Fruit fly (Drosophila melanogaster) whole organism, embryonic: ENCODE results near the gene CG42699.
A peak's percentile ranks its signal among the peaks of the same experiment; 100 is the strongest.

ENCODE experiments used
- Adf1 ChIP-seq: fragments of 200-800 bp; sonication (Bioruptor generic); IDR thresholded peaks from 2 replicates; pipeline ENCODE4 v1.3.6; 2022; ENCODE audit warnings: missing biosample characterization, missing genetic modification characterization
- CG10431 ChIP-seq: fragments of 200-800 bp; sonication (Bioruptor generic); optimal IDR thresholded peaks from 3 replicates; lab custom pipeline; 2018; ENCODE audit warnings: missing biosample characterization, mild to moderate bottlenecking, missing genetic modification characterization
- CG10565 ChIP-seq: fragments of 200-800 bp; sonication (Bioruptor generic); optimal IDR thresholded peaks from 3 replicates; lab custom pipeline; 2016; ENCODE audit warnings: missing biosample characterization, mild to moderate bottlenecking, missing genetic modification characterization
- CG10654 ChIP-seq: fragments of 200-800 bp; sonication (Bioruptor generic); optimal IDR thresholded peaks from 2 replicates; lab custom pipeline; 2016; ENCODE audit warnings: missing biosample characterization, missing genetic modification characterization
- CG11696 ChIP-seq: fragments of 200-800 bp; sonication (Bioruptor generic); IDR thresholded peaks from 2 replicates; pipeline ENCODE4 v1.3.6; 2022; ENCODE audit warnings: missing biosample characterization, missing genetic modification characterization
- CG12391 ChIP-seq: fragments of 200-800 bp; sonication (Bioruptor generic); optimal IDR thresholded peaks from 3 replicates; lab custom pipeline; 2018; ENCODE audit warnings: missing biosample characterization, mild to moderate bottlenecking, missing genetic modification characterization, moderate library complexity
- CG14441 ChIP-seq: fragments of 200-800 bp; sonication (Bioruptor generic); IDR thresholded peaks from 2 replicates; pipeline ENCODE4 v1.3.6; 2022; ENCODE audit warnings: missing biosample characterization, missing genetic modification characterization
- CG14860 ChIP-seq: fragments of 200-800 bp; sonication (Bioruptor generic); IDR thresholded peaks from 3 replicates; pipeline ENCODE4 v1.3.6; 2022; ENCODE audit warnings: missing biosample characterization, missing genetic modification characterization; ENCODE audit not compliant: partially characterized antibody
- CG16815 ChIP-seq: fragments of 200-800 bp; sonication (Bioruptor generic); optimal IDR thresholded peaks from 3 replicates; lab custom pipeline; 2017; ENCODE audit warnings: missing biosample characterization, mild to moderate bottlenecking, missing genetic modification characterization
- CG17568 ChIP-seq: fragments of 200-800 bp; sonication (Bioruptor generic); optimal IDR thresholded peaks from 2 replicates; lab custom pipeline; 2018; ENCODE audit warnings: missing biosample characterization, mild to moderate bottlenecking, missing genetic modification characterization, moderate library complexity
- CG2129 ChIP-seq: fragments of 200-800 bp; sonication (Bioruptor generic); IDR thresholded peaks from 2 replicates; pipeline ENCODE4 v1.3.6; 2022; ENCODE audit warnings: missing biosample characterization, missing genetic modification characterization; ENCODE audit not compliant: partially characterized antibody
- CG2712 ChIP-seq: fragments of 200-800 bp; optimal IDR thresholded peaks from 3 replicates; lab custom pipeline; 2019; ENCODE audit warnings: missing biosample characterization, mild to moderate bottlenecking, missing genetic modification characterization, moderate library complexity
- CG2889 ChIP-seq: fragments of 200-800 bp; sonication (Bioruptor generic); IDR thresholded peaks from 3 replicates; pipeline ENCODE4 v1.3.6; 2022; ENCODE audit warnings: missing biosample characterization, missing genetic modification characterization
- CG30403 ChIP-seq: fragments of 200-800 bp; sonication (Bioruptor generic); optimal IDR thresholded peaks from 3 replicates; lab custom pipeline; 2016; ENCODE audit warnings: missing biosample characterization, missing genetic modification characterization
- CG31388 ChIP-seq: fragments of 200-800 bp; sonication (Bioruptor generic); optimal IDR thresholded peaks from 2 replicates; lab custom pipeline; 2016; ENCODE audit warnings: missing biosample characterization, missing genetic modification characterization
- CG34422 ChIP-seq: fragments of 200-800 bp; sonication (Bioruptor generic); IDR thresholded peaks from 3 replicates; pipeline ENCODE4 v1.3.6; 2022; ENCODE audit warnings: missing biosample characterization, missing genetic modification characterization
- CG4282 ChIP-seq: fragments of 200-800 bp; sonication (Bioruptor generic); optimal IDR thresholded peaks from 2 replicates; lab custom pipeline; 2016; ENCODE audit warnings: missing biosample characterization, missing genetic modification characterization
- CG4360 ChIP-seq: fragments of 200-800 bp; sonication (Bioruptor generic); IDR thresholded peaks from 2 replicates; pipeline ENCODE4 v1.3.6; 2022; ENCODE audit warnings: missing biosample characterization, missing genetic modification characterization
- CG4730 ChIP-seq: fragments of 200-800 bp; sonication (Bioruptor generic); IDR thresholded peaks from 2 replicates; pipeline ENCODE4 v1.3.6; 2022; ENCODE audit warnings: missing biosample characterization, missing genetic modification characterization
- CG7357 ChIP-seq: fragments of 200-800 bp; sonication (Bioruptor generic); IDR thresholded peaks from 3 replicates; pipeline ENCODE4 v1.3.6; 2022; ENCODE audit warnings: missing biosample characterization, missing genetic modification characterization
- CG7839 ChIP-seq: fragments of 200-800 bp; sonication (Bioruptor generic); optimal IDR thresholded peaks from 3 replicates; lab custom pipeline; 2018; ENCODE audit warnings: missing biosample characterization, mild to moderate bottlenecking, missing genetic modification characterization, moderate library complexity
- CG7963 ChIP-seq: fragments of 200-800 bp; sonication (Bioruptor generic); IDR thresholded peaks from 3 replicates; pipeline ENCODE4 v1.3.6; 2022; ENCODE audit warnings: missing biosample characterization, missing genetic modification characterization; ENCODE audit not compliant: partially characterized antibody
- Chrac-16 ChIP-seq: fragments of 200-800 bp; sonication (Bioruptor generic); optimal IDR thresholded peaks from 3 replicates; lab custom pipeline; 2016; ENCODE audit warnings: missing biosample characterization, missing genetic modification characterization
- CoRest ChIP-seq: fragments of 200-800 bp; sonication (Bioruptor generic); optimal IDR thresholded peaks from 3 replicates; lab custom pipeline; 2018; ENCODE audit warnings: missing biosample characterization, mild to moderate bottlenecking, missing genetic modification characterization, moderate library complexity
- Dek ChIP-seq: fragments of 200-800 bp; sonication (Bioruptor generic); optimal IDR thresholded peaks from 3 replicates; lab custom pipeline; 2019; ENCODE audit warnings: missing biosample characterization, mild to moderate bottlenecking, missing genetic modification characterization, moderate library complexity
- E2f2 ChIP-seq: fragments of 200-800 bp; sonication (Bioruptor generic); IDR thresholded peaks from 2 replicates; pipeline ENCODE4 v1.3.6; 2022; ENCODE audit warnings: missing biosample characterization, missing genetic modification characterization
- Fer1 ChIP-seq: fragments of 200-800 bp; sonication (Bioruptor generic); optimal IDR thresholded peaks from 2 replicates; lab custom pipeline; 2017; ENCODE audit warnings: missing biosample characterization, mild to moderate bottlenecking, missing genetic modification characterization
- MESR4 ChIP-seq: fragments of 200-800 bp; sonication (Bioruptor generic); optimal IDR thresholded peaks from 2 replicates; lab custom pipeline; 2018; ENCODE audit warnings: missing biosample characterization, mild to moderate bottlenecking, missing genetic modification characterization, moderate library complexity
- Optix ChIP-seq: fragments of 200-800 bp; sonication (Bioruptor generic); IDR thresholded peaks from 3 replicates; pipeline ENCODE4 v1.3.6; 2022; ENCODE audit warnings: missing biosample characterization, missing genetic modification characterization
- Taf1 ChIP-seq: fragments of 200-800 bp; sonication (Bioruptor generic); IDR thresholded peaks from 2 replicates; pipeline ENCODE4 v1.3.6; 2022; ENCODE audit warnings: missing biosample characterization, missing genetic modification characterization
- btn ChIP-seq: fragments of 200-800 bp; sonication (Bioruptor generic); optimal IDR thresholded peaks from 2 replicates; lab custom pipeline; 2016; ENCODE audit warnings: missing biosample characterization, missing genetic modification characterization
- dmrt99B ChIP-seq: fragments of 200-800 bp; sonication (Bioruptor generic); optimal IDR thresholded peaks from 2 replicates; lab custom pipeline; 2018; ENCODE audit warnings: missing biosample characterization, mild to moderate bottlenecking, missing genetic modification characterization, moderate library complexity
- fd96Cb ChIP-seq: fragments of 200-800 bp; sonication (Bioruptor generic); optimal IDR thresholded peaks from 2 replicates; lab custom pipeline; 2018; ENCODE audit warnings: missing biosample characterization, mild to moderate bottlenecking, missing genetic modification characterization, moderate library complexity
- gsb ChIP-seq: fragments of 200-800 bp; sonication (Bioruptor generic); IDR thresholded peaks from 2 replicates; pipeline ENCODE4 v1.3.6; 2022; ENCODE audit warnings: missing biosample characterization, missing genetic modification characterization
- hkb ChIP-seq, 2 experiments: fragments of 200-800 bp in 1 of 2; fragments of >200 bp in 1 of 2; sonication (Bioruptor generic) in 1 of 2; IDR thresholded peaks in 1 of 2; optimal IDR thresholded peaks in 1 of 2; 2 replicates each; pipeline versions ENCODE4 v1.3.6 to Lab custom; 2017 to 2022; ENCODE audit warnings: missing biosample characterization in 1 of 2, missing genetic modification characterization in 1 of 2
- insv ChIP-seq, 2 experiments: fragments of 200-800 bp; sonication (Bioruptor generic); optimal IDR thresholded peaks; 3 replicates each; lab custom pipeline; 2016 to 2018; ENCODE audit warnings: missing biosample characterization in 2 of 2, missing genetic modification characterization in 2 of 2
- jigr1 ChIP-seq: fragments of 200-800 bp; sonication (Bioruptor generic); IDR thresholded peaks from 3 replicates; pipeline ENCODE4 v1.3.6; 2022; ENCODE audit warnings: missing biosample characterization, missing genetic modification characterization
- nmo ChIP-seq: fragments of 200-800 bp; sonication (Bioruptor generic); optimal IDR thresholded peaks from 2 replicates; lab custom pipeline; 2018; ENCODE audit warnings: missing biosample characterization, mild to moderate bottlenecking, missing genetic modification characterization, moderate library complexity
- pita ChIP-seq: fragments of 200-800 bp; sonication (Bioruptor generic); optimal IDR thresholded peaks from 2 replicates; lab custom pipeline; 2017; ENCODE audit warnings: missing biosample characterization, mild to moderate bottlenecking, missing genetic modification characterization
- prd ChIP-seq, 3 experiments: fragments of >200 bp in 2 of 3; fragments of 200-800 bp in 1 of 3; sonication (Bioruptor generic) in 1 of 3; optimal IDR thresholded peaks in 2 of 3; IDR thresholded peaks in 1 of 3; 2 replicates in 2 of 3; 3 replicates in 1 of 3; pipeline versions ENCODE4 v1.3.6 to Lab custom; 2017 to 2022; ENCODE audit warnings: missing biosample characterization in 1 of 3, missing genetic modification characterization in 1 of 3
- scrt ChIP-seq: fragments of 200-800 bp; sonication (Bioruptor generic); optimal IDR thresholded peaks from 2 replicates; lab custom pipeline; 2018; ENCODE audit warnings: missing biosample characterization, mild to moderate bottlenecking, missing genetic modification characterization, moderate library complexity
- seq ChIP-seq: fragments of 200-800 bp; sonication (Bioruptor generic); IDR thresholded peaks from 2 replicates; pipeline ENCODE4 v1.3.6; 2022; ENCODE audit warnings: missing biosample characterization, missing genetic modification characterization
- sob ChIP-seq: fragments of 200-800 bp; sonication (Bioruptor generic); IDR thresholded peaks from 2 replicates; pipeline ENCODE4 v1.3.6; 2022; ENCODE audit warnings: missing biosample characterization, missing genetic modification characterization
- tin ChIP-seq: fragments of 200-800 bp; sonication (Bioruptor generic); optimal IDR thresholded peaks from 3 replicates; lab custom pipeline; 2016; ENCODE audit warnings: missing biosample characterization, missing genetic modification characterization
- tx ChIP-seq: fragments of 200-800 bp; sonication (Bioruptor generic); optimal IDR thresholded peaks from 2 replicates; lab custom pipeline; 2016; ENCODE audit warnings: missing biosample characterization, missing genetic modification characterization
- usp ChIP-seq: fragments of >200 bp; optimal IDR thresholded peaks from 2 replicates; lab custom pipeline; 2017; ENCODE audit warnings: missing biosample characterization, missing genetic modification characterization
- zfh2 ChIP-seq: fragments of 200-800 bp; sonication (Bioruptor generic); optimal IDR thresholded peaks from 2 replicates; lab custom pipeline; 2016; ENCODE audit warnings: missing biosample characterization, missing genetic modification characterization

The CG42699 gene

dm6 chrX:5764001-5764892, at the start of gene CG42699, which contains the start of gene MAPk-Ak2 (continued):
- peak; percentile 80 for TF ChIP-seq seq (GFP tag; lab: Robert Waterston, UW)
- TF ChIP-seq CG11696, result peak; percentile 62
- peak; percentile 40 for TF ChIP-seq tin (GFP tag; lab: Kevin White, UChicago)
- peak; percentile 56; the same call in 1 of the 2 replicates for TF ChIP-seq CG14441 (GFP tag; lab: Robert Waterston, UW)
- no peak for TF ChIP-seq prd (optimal IDR thresholded peaks at IDR 0.05; lab: Kevin White, UChicago)
- peak; percentile 48; the same call in 2 of the 3 replicates for TF ChIP-seq prd (GFP tag; IDR thresholded peaks at IDR 0.05; lab: Robert Waterston, UW)
- TF ChIP-seq gsb, result 0 out of 2 replicates have a peak, but pooled peaks have one; percentile 36
- TF ChIP-seq E2f2 (GFP tag; lab: Robert Waterston, UW), result peak; percentile 50
- no peak for TF ChIP-seq CG31388 (GFP tag; lab: Kevin White, UChicago)
- TF ChIP-seq CG2129, result peak; percentile 24; the same call in 1 of the 2 replicates
- peak; percentile 76 for TF ChIP-seq MESR4
- no peak for TF ChIP-seq usp (GFP tag; lab: Kevin White, UChicago)
- TF ChIP-seq hkb (optimal IDR thresholded peaks at IDR 0.05; lab: Kevin White, UChicago), result no peak
- TF ChIP-seq hkb (GFP tag; IDR thresholded peaks at IDR 0.05; lab: Robert Waterston, UW), result peak; percentile 83
- TF ChIP-seq scrt (GFP tag; lab: Kevin White, UChicago), result peak; percentile 69
- TF ChIP-seq btn (GFP tag; lab: Kevin White, UChicago), result peak; percentile 64
- peak; percentile 80 for TF ChIP-seq Dek (tag; lab: Kevin White, UChicago)
- peak; percentile 7; the same call in 1 of the 2 replicates for TF ChIP-seq CG4730 (GFP tag; lab: Robert Waterston, UW)
- peak; percentile 36 for TF ChIP-seq Adf1 (GFP tag; lab: Robert Waterston, UW)
- TF ChIP-seq CG10654 (GFP tag; lab: Kevin White, UChicago), result peak; percentile 70
- TF ChIP-seq CG2889 (GFP tag; lab: Robert Waterston, UW), result no peak
- no peak for TF ChIP-seq Taf1 (GFP tag; lab: Robert Waterston, UW)
- no peak for TF ChIP-seq CG10565
- peak; percentile 53 for TF ChIP-seq CG2712 (tag; lab: Kevin White, UChicago)
- peak; percentile 28 for TF ChIP-seq CG30403 (GFP tag; lab: Kevin White, UChicago)
- no peak for TF ChIP-seq CG10431 (GFP tag; lab: Kevin White, UChicago)
- no peak for TF ChIP-seq CG16815
- peak; percentile 91 for TF ChIP-seq CG17568
- peak; percentile 71 for TF ChIP-seq CG7963 (GFP tag; lab: Robert Waterston, UW)
- peak; percentile 46 for TF ChIP-seq nmo (GFP tag; lab: Kevin White, UChicago)
- TF ChIP-seq Optix (GFP tag; lab: Robert Waterston, UW), result no peak; the same call in 2 of the 3 replicates
- peak; percentile 65 for TF ChIP-seq CG4282 (GFP tag; lab: Kevin White, UChicago)
- TF ChIP-seq tx, result peak; percentile 17
- peak; percentile 39 for TF ChIP-seq fd96Cb
- TF ChIP-seq CG7839 (tag; lab: Kevin White, UChicago), result peak; percentile 45
- TF ChIP-seq jigr1 (GFP tag; lab: Robert Waterston, UW), result no peak
- TF ChIP-seq dmrt99B (tag; lab: Kevin White, UChicago), result peak; percentile 66
- TF ChIP-seq zfh2 (GFP tag; lab: Kevin White, UChicago), result peak; percentile 6
- TF ChIP-seq CG4360 (GFP tag; lab: Robert Waterston, UW), result peak; percentile 59; the same call in 1 of the 2 replicates
- peak; percentile 43 for TF ChIP-seq CG12391
- peak; percentile 66 for TF ChIP-seq CoRest (tag; lab: Kevin White, UChicago)
- no peak for TF ChIP-seq pita
- peak; percentile 79 for TF ChIP-seq sob (GFP tag; lab: Robert Waterston, UW)
- peak; percentile 76 for TF ChIP-seq CG14860 (GFP tag; lab: Robert Waterston, UW)
- no peak for TF ChIP-seq Chrac-16 (GFP tag; lab: Kevin White, UChicago)
- peak in 1 of 2 experiments; percentile 94 for TF ChIP-seq insv (GFP tag; optimal IDR thresholded peaks at IDR 0.05; lab: Kevin White, UChicago)
- TF ChIP-seq CG7357 (GFP tag; lab: Robert Waterston, UW), result no peak
- TF ChIP-seq CG34422, result peak; percentile 77; the same call in 1 of the 3 replicates
- peak; percentile 85 for TF ChIP-seq Fer1 (GFP tag; lab: Kevin White, UChicago)
